Fruit fly (Drosophila melanogaster): Measurements from ENCODE around the gene tal-1A.

Gene tal-1A

dm6 chr3R:13799567-13800429, 13.1 kb upstream of the tal-1A start (continued):
- TF ChIP-seq CG13296 (GFP tag; optimal IDR thresholded peaks at IDR 0.05) (no peak), Sry-δ (GFP tag; optimal IDR thresholded peaks at IDR 0.05) (no peak), CG17802 (tag; optimal IDR thresholded peaks at IDR 0.05) (no peak), kni (GFP tag; optimal IDR thresholded peaks at IDR 0.05) (no peak), CG12104 (GFP tag; optimal IDR thresholded peaks at IDR 0.05) (no peak), CG5245 (GFP tag; optimal IDR thresholded peaks at IDR 0.05) (no peak), mirr (GFP tag; optimal IDR thresholded peaks at IDR 0.05) (peak; percentile 38), CG2875 (GFP tag; optimal IDR thresholded peaks at IDR 0.05) (no peak), peb (GFP tag; IDR thresholded peaks at IDR 0.05) (no peak), Lhr (GFP tag; optimal IDR thresholded peaks at IDR 0.05) (no peak), Adf1 (GFP tag; IDR thresholded peaks at IDR 0.05) (no peak), CG15479 (GFP tag; optimal IDR thresholded peaks at IDR 0.05) (no peak), Abd-B (GFP tag; optimal IDR thresholded peaks at IDR 0.05) (no peak), bowl (GFP tag; IDR thresholded peaks at IDR 0.05) (no peak), dimm (GFP tag; IDR thresholded peaks at IDR 0.05) (no peak), CG18764 (GFP tag; optimal IDR thresholded peaks at IDR 0.05) (no peak), CG7271 (tag; optimal IDR thresholded peaks at IDR 0.05) (peak; percentile 12), Atf3 (GFP tag; optimal IDR thresholded peaks at IDR 0.05) (no peak), Bdp1 (GFP tag; optimal IDR thresholded peaks at IDR 0.05) (no peak), CG12659 (GFP tag; optimal IDR thresholded peaks at IDR 0.05) (peak; percentile 27), bsh (GFP tag; optimal IDR thresholded peaks at IDR 0.05) (peak in 1 of 2 experiments; percentile 39), ase (GFP tag; IDR thresholded peaks at IDR 0.05) (no peak), lilli (GFP tag; optimal IDR thresholded peaks at IDR 0.05) (no peak), CG18011 (GFP tag; optimal IDR thresholded peaks at IDR 0.05) (no peak), CG16863 (GFP tag; optimal IDR thresholded peaks at IDR 0.05) (no peak), Dll (GFP tag; IDR thresholded peaks at IDR 0.05; ENCODE audit: partially characterized antibody) (no peak), lab (GFP tag; optimal IDR thresholded peaks at IDR 0.05) (peak; percentile 52), CG6272 (GFP tag; IDR thresholded peaks at IDR 0.05) (no peak), ab (GFP tag; optimal IDR thresholded peaks at IDR 0.05) (no peak), B-H1 (GFP tag; IDR thresholded peaks at IDR 0.05) (no peak), Hmr (GFP tag; optimal IDR thresholded peaks at IDR 0.05) (peak; percentile 27), lola (GFP tag; optimal IDR thresholded peaks at IDR 0.05) (peak in 1 of 3 experiments; percentile 63), CG10274 (GFP tag; optimal IDR thresholded peaks at IDR 0.05) (no peak), toy (GFP tag; IDR thresholded peaks at IDR 0.05) (no peak), CG30403 (GFP tag; optimal IDR thresholded peaks at IDR 0.05) (peak; percentile 35), Meics (GFP tag; optimal IDR thresholded peaks at IDR 0.05) (peak; percentile 30), Hr78 (GFP tag; optimal IDR thresholded peaks at IDR 0.05) (no peak), CG7928 (GFP tag; optimal IDR thresholded peaks at IDR 0.05) (no peak), CG1603 (tag; optimal IDR thresholded peaks at IDR 0.05) (no peak), usp (GFP tag; optimal IDR thresholded peaks at IDR 0.05) (no peak), CG8478 (optimal IDR thresholded peaks at IDR 0.05) (no peak), chn (GFP tag; optimal IDR thresholded peaks at IDR 0.05) (no peak), Mes4 (GFP tag; optimal IDR thresholded peaks at IDR 0.05) (no peak), fd64A (GFP tag; optimal IDR thresholded peaks at IDR 0.05) (no peak), seq (GFP tag; IDR thresholded peaks at IDR 0.05) (no peak), Hr51 (GFP tag; optimal IDR thresholded peaks at IDR 0.05) (peak in 1 of 2 experiments; percentile 60), phol (tag; optimal IDR thresholded peaks at IDR 0.05) (peak; percentile 54), Doc2 (GFP tag; IDR thresholded peaks at IDR 0.05) (no peak), Deaf1 (tag; optimal IDR thresholded peaks at IDR 0.05) (no peak)

Data from whole organism, embryonic.